Fruit fly (Drosophila melanogaster): Measurements from ENCODE around the gene bou.

DNA sequence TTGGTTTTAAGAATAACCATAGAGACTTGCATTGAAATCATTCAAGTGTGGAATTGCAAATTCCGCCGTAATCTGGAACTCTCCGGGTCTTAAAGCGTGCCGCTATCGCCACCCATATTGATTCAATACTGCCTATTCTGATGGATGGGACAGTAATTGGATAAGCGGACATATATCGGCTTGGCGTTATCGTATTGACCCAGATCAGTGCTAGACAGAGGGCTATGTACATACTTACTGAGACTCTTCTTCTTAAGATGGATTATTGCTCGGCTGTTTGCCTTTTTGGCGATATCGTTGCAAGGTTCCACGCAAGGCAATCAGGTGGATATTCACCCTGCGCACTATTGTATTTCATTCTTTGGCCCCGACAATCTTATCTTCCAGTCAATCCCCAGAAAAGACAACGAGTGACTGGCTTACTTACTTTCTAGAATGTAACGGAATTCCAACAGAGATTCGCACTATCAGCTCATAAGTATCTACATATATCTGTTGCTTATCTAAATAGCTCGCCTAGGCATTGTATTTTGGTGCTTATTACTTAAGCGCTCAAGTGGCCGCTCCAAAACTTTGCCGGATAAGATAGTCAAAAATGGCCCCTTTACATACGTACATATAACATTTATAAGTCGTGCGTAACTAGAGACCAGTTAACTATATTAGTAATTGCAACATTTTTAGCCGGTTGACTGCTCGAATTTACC is 8.3 kb downstream of the bou start:
- TF ChIP-seq Myc (optimal IDR thresholded peaks at IDR 0.05) (no peak), insv (optimal IDR thresholded peaks at IDR 0.05) (no peak), Sin3A (optimal IDR thresholded peaks at IDR 0.05) (no peak), ttk (optimal IDR thresholded peaks at IDR 0.05) (no peak)

Data from Kc167 (cell line).